Worm (Caenorhabditis elegans) whole organism, late embryonic: ENCODE data around the gene F16F9.3.

Source experiments
- C08G9.2 ChIP-seq: sonication (generic microtip); optimal IDR thresholded peaks from 2 replicates; lab custom pipeline; 2016; ENCODE audit warnings: mild to moderate bottlenecking, missing genetic modification characterization, moderate library complexity, missing compliant biosample characterization
- F13H6.1 ChIP-seq: sonication (generic microtip); optimal IDR thresholded peaks from 2 replicates; lab custom pipeline; 2016; ENCODE audit warnings: missing genetic modification characterization, missing compliant biosample characterization
- Y22D7AL.16 ChIP-seq: sonication (generic microtip); optimal IDR thresholded peaks from 2 replicates; lab custom pipeline; 2016; ENCODE audit warnings: missing genetic modification characterization, missing compliant biosample characterization
- ama-1 ChIP-seq: fragments of 150-350 bp; optimal IDR thresholded peaks from 2 replicates; lab custom pipeline; 2014
- ceh-14 ChIP-seq: sonication (generic microtip); optimal IDR thresholded peaks from 2 replicates; lab custom pipeline; 2016; ENCODE audit warnings: missing genotype, missing genetic modification characterization, missing compliant biosample characterization
- ceh-18 ChIP-seq: sonication (generic microtip); optimal IDR thresholded peaks from 2 replicates; lab custom pipeline; 2016; ENCODE audit warnings: missing genetic modification characterization, missing compliant biosample characterization
- ceh-2 ChIP-seq: sonication (generic microtip); optimal IDR thresholded peaks from 2 replicates; lab custom pipeline; 2016; ENCODE audit warnings: missing genotype, missing genetic modification characterization, missing compliant biosample characterization
- ceh-22 ChIP-seq: sonication (generic microtip); optimal IDR thresholded peaks from 2 replicates; lab custom pipeline; 2017; ENCODE audit warnings: missing biosample characterization, missing genetic modification characterization
- ceh-30 ChIP-seq: fragments of 150-350 bp; optimal IDR thresholded peaks from 2 replicates; lab custom pipeline; 2014; ENCODE audit warnings: missing biosample characterization, missing genetic modification characterization
- ceh-31 ChIP-seq: sonication (generic microtip); optimal IDR thresholded peaks from 2 replicates; lab custom pipeline; 2016; ENCODE audit warnings: missing genetic modification characterization, missing compliant biosample characterization
- ceh-45 ChIP-seq: fragments of 200-800 bp; sonication (Bioruptor generic); IDR thresholded peaks from 2 replicates; pipeline ENCODE4 v1.3.6; 2022; ENCODE audit warnings: missing genetic modification reagents, missing genetic modification characterization, missing compliant biosample characterization
- ceh-6 ChIP-seq: fragments of 200-800 bp; sonication (Bioruptor generic); optimal IDR thresholded peaks from 2 replicates; lab custom pipeline; 2018; ENCODE audit warnings: mild to moderate bottlenecking, missing genetic modification characterization, missing compliant biosample characterization
- dmd-4 ChIP-seq: sonication (generic microtip); optimal IDR thresholded peaks from 2 replicates; lab custom pipeline; 2016; ENCODE audit warnings: borderline replicate concordance, missing genetic modification characterization, missing compliant biosample characterization
- elt-4 ChIP-seq: sonication (generic microtip); optimal IDR thresholded peaks from 2 replicates; lab custom pipeline; 2016; ENCODE audit warnings: missing genetic modification characterization, missing compliant biosample characterization
- ets-4 ChIP-seq: sonication (generic microtip); optimal IDR thresholded peaks from 2 replicates; lab custom pipeline; 2016; ENCODE audit warnings: missing genetic modification characterization, missing compliant biosample characterization
- fkh-10 ChIP-seq: fragments of 150-350 bp; optimal IDR thresholded peaks from 2 replicates; lab custom pipeline; 2014; ENCODE audit warnings: missing biosample characterization, missing genetic modification reagents, missing genetic modification characterization
- fkh-6 ChIP-seq: sonication (generic microtip); optimal IDR thresholded peaks from 2 replicates; lab custom pipeline; 2016; ENCODE audit warnings: missing genetic modification characterization, missing compliant biosample characterization
- hlh-15 ChIP-seq: sonication (generic microtip); optimal IDR thresholded peaks from 2 replicates; lab custom pipeline; 2016; ENCODE audit warnings: missing genetic modification characterization, missing compliant biosample characterization
- hlh-30 ChIP-seq: sonication (generic microtip); optimal IDR thresholded peaks from 2 replicates; lab custom pipeline; 2017; ENCODE audit warnings: antibody characterized with exemption, missing genetic modification characterization, missing compliant biosample characterization; ENCODE audit not compliant: insufficient read depth
- hlh-8 ChIP-seq: sonication (generic microtip); optimal IDR thresholded peaks from 2 replicates; lab custom pipeline; 2016; ENCODE audit warnings: missing genotype, missing genetic modification characterization, missing compliant biosample characterization
- lim-6 ChIP-seq: sonication (generic microtip); optimal IDR thresholded peaks from 2 replicates; lab custom pipeline; 2016; ENCODE audit warnings: missing genetic modification characterization, missing compliant biosample characterization
- madf-2 ChIP-seq: sonication (generic microtip); optimal IDR thresholded peaks from 2 replicates; lab custom pipeline; 2017; ENCODE audit warnings: missing genetic modification characterization, missing compliant biosample characterization
- mec-3 ChIP-seq: sonication (generic microtip); optimal IDR thresholded peaks from 2 replicates; lab custom pipeline; 2016; ENCODE audit warnings: borderline replicate concordance, missing genetic modification characterization, missing compliant biosample characterization
- nfya-1 ChIP-seq: sonication (generic microtip); optimal IDR thresholded peaks from 2 replicates; lab custom pipeline; 2017; ENCODE audit warnings: missing genetic modification characterization, mild to moderate bottlenecking, missing compliant biosample characterization, antibody characterized with exemption, moderate library complexity
- nhr-11 ChIP-seq: fragments of 150-350 bp; optimal IDR thresholded peaks from 2 replicates; lab custom pipeline; 2014; ENCODE audit warnings: missing biosample characterization, missing genetic modification characterization
- nhr-232 ChIP-seq: sonication (generic microtip); optimal IDR thresholded peaks from 2 replicates; lab custom pipeline; 2016; ENCODE audit warnings: missing genetic modification characterization, missing compliant biosample characterization
- npax-4 ChIP-seq: sonication (generic microtip); optimal IDR thresholded peaks from 2 replicates; lab custom pipeline; 2016; ENCODE audit warnings: missing genetic modification characterization, missing compliant biosample characterization
- odd-2 ChIP-seq: sonication (generic microtip); optimal IDR thresholded peaks from 2 replicates; lab custom pipeline; 2017; ENCODE audit warnings: antibody characterized with exemption, mild to moderate bottlenecking, missing genetic modification characterization, missing compliant biosample characterization
- pag-3 ChIP-seq: sonication (generic microtip); optimal IDR thresholded peaks from 2 replicates; lab custom pipeline; 2016; ENCODE audit warnings: missing compliant biosample characterization, missing genetic modification characterization, borderline replicate concordance
- pat-9 ChIP-seq: fragments of 200-800 bp; sonication (Bioruptor generic); optimal IDR thresholded peaks from 2 replicates; lab custom pipeline; 2018; ENCODE audit warnings: mild to moderate bottlenecking, missing genetic modification characterization, moderate library complexity, missing compliant biosample characterization
- pax-1 ChIP-seq: fragments of 150-350 bp; optimal IDR thresholded peaks from 2 replicates; lab custom pipeline; 2014; ENCODE audit warnings: missing biosample characterization, missing genetic modification characterization
- pha-2 ChIP-seq: sonication (generic microtip); optimal IDR thresholded peaks from 2 replicates; lab custom pipeline; 2017; ENCODE audit warnings: mild to moderate bottlenecking, missing genetic modification characterization, missing compliant biosample characterization
- pqm-1 ChIP-seq: sonication (generic microtip); optimal IDR thresholded peaks from 2 replicates; lab custom pipeline; 2016; ENCODE audit warnings: missing genetic modification characterization, missing compliant biosample characterization
- rnt-1 ChIP-seq: sonication (generic microtip); optimal IDR thresholded peaks from 2 replicates; lab custom pipeline; 2016; ENCODE audit warnings: missing genetic modification characterization, missing compliant biosample characterization
- sdc-2 ChIP-seq: sonication (generic microtip); optimal IDR thresholded peaks from 2 replicates; lab custom pipeline; 2016; ENCODE audit warnings: missing genotype, missing genetic modification characterization, missing compliant biosample characterization
- sox-2 ChIP-seq: fragments of 200-800 bp; sonication (Bioruptor generic); IDR thresholded peaks from 2 replicates; pipeline ENCODE4 v1.3.6; 2022; ENCODE audit warnings: missing genetic modification reagents, missing genetic modification characterization, missing compliant biosample characterization
- tbx-2 ChIP-seq: sonication (generic microtip); optimal IDR thresholded peaks from 2 replicates; lab custom pipeline; 2016; ENCODE audit warnings: missing genetic modification characterization, missing compliant biosample characterization
- tbx-7 ChIP-seq: sonication (generic microtip); optimal IDR thresholded peaks from 2 replicates; lab custom pipeline; 2016; ENCODE audit warnings: missing genotype, missing genetic modification characterization, missing compliant biosample characterization
- ttx-3 ChIP-seq: sonication (generic microtip); optimal IDR thresholded peaks from 2 replicates; lab custom pipeline; 2016; ENCODE audit warnings: missing genetic modification reagents, missing genetic modification characterization, missing compliant biosample characterization
- unc-42 ChIP-seq: sonication (generic microtip); optimal IDR thresholded peaks from 2 replicates; lab custom pipeline; 2016; ENCODE audit warnings: missing genotype, missing genetic modification characterization, missing compliant biosample characterization
- unc-55 ChIP-seq: sonication (generic microtip); optimal IDR thresholded peaks from 2 replicates; lab custom pipeline; 2017; ENCODE audit warnings: missing biosample characterization, missing genetic modification reagents, missing genetic modification characterization
- unc-86 ChIP-seq: sonication (generic microtip); optimal IDR thresholded peaks from 2 replicates; lab custom pipeline; 2016; ENCODE audit warnings: missing genetic modification characterization, missing compliant biosample characterization
- ztf-16 ChIP-seq: sonication (generic microtip); optimal IDR thresholded peaks from 2 replicates; lab custom pipeline; 2017; ENCODE audit warnings: missing genetic modification characterization, missing compliant biosample characterization

F16F9.3 gene

DNA sequence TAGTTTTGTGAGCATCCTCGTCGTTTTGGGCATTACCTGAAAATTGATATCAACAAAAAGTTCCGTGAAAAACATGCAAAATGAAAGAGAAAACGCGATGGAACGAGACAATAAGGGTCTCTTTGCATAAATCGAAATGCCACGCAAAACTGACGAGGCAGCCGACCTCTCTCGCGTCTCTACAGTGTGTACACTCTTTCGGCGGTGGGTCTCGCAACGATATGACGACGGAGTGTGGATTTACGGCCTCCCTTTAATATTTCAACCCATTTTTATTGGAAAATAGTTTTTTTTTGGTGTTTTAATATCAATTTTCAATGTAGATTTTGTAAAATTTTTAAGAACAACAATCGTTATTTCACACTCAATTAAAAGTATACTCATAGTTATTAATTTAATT, 35.4 kb upstream of the F16F9.3 start, which contains the start of gene tag-123:
TSS of gene tag-123 (minus strand) at position 36 of the 400 bp plus-strand sequence.
- TF ChIP-seq nfya-1 (peak; percentile 41), unc-86 (tag; lab: Kevin White, UChicago) (no peak), ceh-22 (tag; lab: Kevin White, UChicago) (no peak), ceh-30 (tag; lab: Kevin White, UChicago) (no peak), tbx-2 (tag; lab: Kevin White, UChicago) (peak; percentile 24), unc-42 (no peak), pag-3 (tag; lab: Kevin White, UChicago) (no peak), ceh-31 (tag; lab: Kevin White, UChicago) (peak; percentile 31), fkh-6 (tag; lab: Kevin White, UChicago) (no peak), C08G9.2 (no peak)

DNA sequence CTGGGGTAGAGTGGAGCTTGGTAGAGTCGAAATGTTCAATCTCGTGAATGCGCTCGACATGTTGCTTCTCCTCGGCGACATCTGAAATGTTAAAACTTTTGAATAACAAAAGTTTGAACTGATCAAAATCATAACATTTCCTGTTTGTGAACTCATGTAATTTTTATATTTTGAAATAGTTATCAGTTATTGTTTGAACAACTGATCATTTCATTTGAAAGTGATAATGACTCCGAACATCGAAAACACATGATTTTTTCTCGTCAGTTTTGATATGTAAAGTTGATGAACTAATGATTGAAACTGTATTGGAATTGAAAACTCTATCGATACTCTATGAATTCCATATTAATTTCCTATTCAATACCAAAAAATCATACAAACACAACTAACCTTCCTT, 34.2 kb upstream of the F16F9.3 start:
- TF ChIP-seq hlh-15 (no peak), madf-2 (tag; lab: Kevin White, UChicago) (no peak), F13H6.1 (tag; lab: Kevin White, UChicago) (no peak), C08G9.2 (no peak), tbx-2 (tag; lab: Kevin White, UChicago) (no peak), ets-4 (tag; lab: Kevin White, UChicago) (no peak), pha-2 (no peak), pat-9 (tag; lab: Kevin White, UChicago) (no peak), unc-42 (no peak), nhr-11 (tag; lab: Kevin White, UChicago) (no peak), rnt-1 (no peak)

DNA sequence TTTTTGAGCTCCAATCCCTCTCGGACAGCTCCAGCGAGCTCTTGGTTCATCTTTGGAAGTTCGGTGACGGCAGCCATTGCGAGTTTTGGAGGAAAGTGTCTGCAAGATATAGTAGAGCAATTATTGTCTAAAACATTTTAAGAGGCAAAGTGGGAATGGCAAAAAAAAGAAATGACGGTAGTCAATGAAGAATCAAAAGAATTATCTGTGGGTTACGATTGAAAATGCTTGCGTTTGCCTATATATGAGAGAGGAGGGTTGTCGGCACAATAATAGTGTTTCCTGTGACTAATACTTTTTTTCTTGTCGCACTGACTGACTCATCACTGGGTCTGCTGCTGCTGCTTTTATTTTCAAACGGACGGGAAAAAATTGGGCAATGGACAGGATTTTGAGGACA, 33.8 kb upstream of the F16F9.3 start, which contains the start of gene tth-1:
TSS of gene tth-1 (minus strand) at position 101 of the 400 bp plus-strand sequence.
- TF ChIP-seq unc-55 (GFP tag; lab: Kevin White, UChicago) (no peak), pqm-1 (tag; lab: Kevin White, UChicago) (no peak), rnt-1 (no peak)

DNA sequence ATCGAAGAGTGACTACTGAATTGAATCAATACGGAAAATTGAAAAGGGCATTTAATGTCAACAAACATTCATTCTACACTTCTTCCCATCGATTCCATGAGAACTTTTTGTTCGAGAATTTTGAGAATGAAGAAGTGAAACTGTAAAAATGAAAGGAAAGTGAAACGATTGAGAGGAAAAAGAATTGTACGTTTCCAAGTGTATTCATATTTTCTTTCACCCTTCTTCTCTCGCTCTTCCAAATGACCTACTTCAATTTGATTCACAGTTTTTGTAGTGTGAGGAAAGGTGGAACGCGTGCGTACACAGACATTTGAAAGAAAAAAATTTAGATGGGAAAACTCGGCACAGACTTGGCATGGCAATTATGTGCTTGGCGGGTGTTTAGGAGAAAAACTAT, 33.1 kb upstream of the F16F9.3 start:
- TF ChIP-seq ama-1 (lab: Kevin White, UChicago) (no peak), fkh-10 (GFP tag; lab: Kevin White, UChicago) (no peak), ztf-16 (tag; lab: Kevin White, UChicago) (no peak), ceh-45 (no peak), pag-3 (tag; lab: Kevin White, UChicago) (no peak), fkh-6 (tag; lab: Kevin White, UChicago) (no peak), npax-4 (no peak), madf-2 (tag; lab: Kevin White, UChicago) (no peak), unc-86 (tag; lab: Kevin White, UChicago) (no peak), ceh-14 (tag; lab: Kevin White, UChicago) (no peak), ceh-30 (tag; lab: Kevin White, UChicago) (no peak), odd-2 (tag; lab: Kevin White, UChicago) (no peak), sox-2 (no peak), hlh-30 (tag; lab: Kevin White, UChicago) (no peak)
- TF ChIP-seq, all 69 proteins: peak for 0

DNA sequence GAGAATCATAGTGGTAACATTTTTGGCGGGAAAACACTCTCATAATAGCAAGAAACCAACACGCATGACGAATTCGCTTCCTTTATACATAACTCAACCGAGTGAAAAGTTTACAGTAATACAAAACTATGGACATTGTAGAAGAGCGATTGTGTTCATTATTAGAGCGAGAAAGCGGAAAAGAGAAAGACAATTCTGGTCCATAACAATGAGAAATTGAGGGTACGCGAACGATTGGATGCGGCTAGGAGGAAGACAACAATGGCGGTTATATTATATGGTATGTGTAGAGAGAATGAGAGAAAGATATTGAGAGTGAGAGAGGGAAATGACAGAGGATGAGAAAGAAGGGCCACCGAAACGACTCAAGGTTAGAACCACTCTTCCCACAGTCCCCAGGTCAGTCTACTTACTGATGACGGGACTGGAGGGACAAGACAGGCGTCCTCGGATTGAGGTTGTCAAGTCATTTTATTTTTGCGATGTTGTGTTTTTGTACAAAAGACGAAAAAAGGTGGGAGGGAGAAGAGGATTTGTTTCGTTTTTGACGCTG, 31.2 kb upstream of the F16F9.3 start:
- TF ChIP-seq pax-1 (tag; lab: Kevin White, UChicago) (no peak), elt-4 (tag; lab: Kevin White, UChicago) (no peak), nhr-232 (tag; lab: Kevin White, UChicago) (no peak), Y22D7AL.16 (tag; lab: Kevin White, UChicago) (no peak), ttx-3 (tag; lab: Kevin White, UChicago) (no peak), nfya-1 (peak; percentile 32), ceh-18 (no peak), madf-2 (tag; lab: Kevin White, UChicago) (no peak), tbx-7 (no peak), ceh-45 (no peak), unc-55 (GFP tag; lab: Kevin White, UChicago) (no peak), fkh-6 (tag; lab: Kevin White, UChicago) (no peak), hlh-8 (tag; lab: Kevin White, UChicago) (no peak), mec-3 (tag; lab: Kevin White, UChicago) (no peak), npax-4 (no peak), lim-6 (tag; lab: Kevin White, UChicago) (no peak), sox-2 (peak; percentile 88), pat-9 (tag; lab: Kevin White, UChicago) (no peak), sdc-2 (no peak), pqm-1 (tag; lab: Kevin White, UChicago) (no peak), ceh-31 (tag; lab: Kevin White, UChicago) (peak; percentile 64), ceh-6 (no peak), ama-1 (lab: Kevin White, UChicago) (no peak), unc-42 (no peak), hlh-30 (tag; lab: Kevin White, UChicago) (no peak), dmd-4 (tag; lab: Kevin White, UChicago) (no peak), ceh-2 (tag; lab: Kevin White, UChicago) (peak; percentile 5), unc-86 (tag; lab: Kevin White, UChicago) (no peak)
- TF ChIP-seq, all 69 proteins: peak for 4
